Worm (Caenorhabditis elegans): ENCODE results near the gene F31E3.6.

ce11 chrIII:6991465-6991864 is 9.6 kb downstream of the F31E3.6 start:
- TF ChIP-seq ama-1 (optimal IDR thresholded peaks at IDR 0.05) (no peak), ama-1 (GFP tag; optimal IDR thresholded peaks at IDR 0.05) (no peak), T26A5.8 (tag; optimal IDR thresholded peaks at IDR 0.05) (no peak), snpc-1.3 (tag; optimal IDR thresholded peaks at IDR 0.05; ENCODE audit: insufficient read depth) (no peak), lin-26 (GFP tag; IDR thresholded peaks at IDR 0.05) (no peak), F10E7.11 (tag; optimal IDR thresholded peaks at IDR 0.05) (no peak), hrde-1 (tag; optimal IDR thresholded peaks at IDR 0.05; ENCODE audit: borderline replicate concordance) (no peak), lin-54 (GFP tag; optimal IDR thresholded peaks at IDR 0.05) (no peak), snpc-4 (GFP tag; optimal IDR thresholded peaks at IDR 0.05) (no peak), snpc-4 (tag; optimal IDR thresholded peaks at IDR 0.05) (no peak), sea-2 (GFP tag; IDR thresholded peaks at IDR 0.05) (no peak), attf-5 (GFP tag; optimal IDR thresholded peaks at IDR 0.05) (no peak), attf-6 (GFP tag; IDR thresholded peaks at IDR 0.05) (no peak), ztf-28 (GFP tag; IDR thresholded peaks at IDR 0.05) (no peak)

All from whole organism, young adult.